Worm (Caenorhabditis elegans) whole organism, early embryonic: ENCODE results near the gene nep-12.

Source experiments
- ceh-36 ChIP-seq: sonication (generic microtip); optimal IDR thresholded peaks from 2 replicates; lab custom pipeline; 2016; ENCODE audit warnings: missing genetic modification characterization, inconsistent platforms, missing compliant biosample characterization
- ets-7 ChIP-seq: sonication (generic microtip); optimal IDR thresholded peaks from 2 replicates; lab custom pipeline; 2016; ENCODE audit warnings: missing genotype, missing genetic modification characterization, missing compliant biosample characterization
- hmbx-1 ChIP-seq: sonication (generic microtip); optimal IDR thresholded peaks from 2 replicates; lab custom pipeline; 2016; ENCODE audit warnings: mild to moderate bottlenecking, missing genetic modification characterization, missing compliant biosample characterization
- tra-4 ChIP-seq: sonication (generic microtip); optimal IDR thresholded peaks from 2 replicates; lab custom pipeline; 2017; ENCODE audit warnings: missing genetic modification characterization, missing compliant biosample characterization

DNA sequence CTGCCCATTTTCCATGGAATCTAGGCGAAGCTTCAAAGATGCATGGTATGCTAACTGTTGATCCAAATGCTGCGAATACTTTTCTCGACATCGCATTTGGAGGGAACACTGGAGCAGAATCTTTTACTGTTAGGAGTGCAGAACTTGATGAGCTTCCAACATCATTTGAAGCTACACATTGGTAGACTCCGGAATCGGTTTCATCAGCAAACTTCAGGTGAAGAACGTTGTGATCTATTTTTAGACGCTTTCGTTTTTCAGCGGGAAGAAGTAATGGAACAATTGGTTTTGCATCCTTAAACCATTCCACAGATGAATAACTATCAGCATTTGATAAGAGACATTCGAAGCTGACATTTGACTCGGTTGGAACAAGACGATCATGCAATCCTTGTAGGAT lies 16.2 kb upstream of the nep-12 start:
- no peak for TF ChIP-seq ceh-36 (tag; lab: Kevin White, UChicago)
- TF ChIP-seq hmbx-1 (tag; lab: Kevin White, UChicago) = no peak
- no peak for TF ChIP-seq tra-4 (tag; lab: Kevin White, UChicago)
- no peak for TF ChIP-seq ets-7 (tag; lab: Kevin White, UChicago)
